Fruit fly (Drosophila melanogaster) whole organism, embryonic: Measurements from ENCODE around the gene Gr28a.

Experiments used
- BEAF-32 ChIP-seq: fragments of 200-800 bp; sonication (Bioruptor generic); optimal IDR thresholded peaks from 3 replicates; lab custom pipeline; 2017; ENCODE audit warnings: missing biosample characterization, missing genetic modification characterization, mild to moderate bottlenecking, moderate library complexity, missing genetic modification reagents
- CG10565 ChIP-seq: fragments of 200-800 bp; sonication (Bioruptor generic); optimal IDR thresholded peaks from 3 replicates; lab custom pipeline; 2016; ENCODE audit warnings: missing biosample characterization, mild to moderate bottlenecking, missing genetic modification characterization
- CG12659 ChIP-seq: fragments of 200-800 bp; sonication (Bioruptor generic); optimal IDR thresholded peaks from 3 replicates; lab custom pipeline; 2017; ENCODE audit warnings: mild to moderate bottlenecking, missing biosample characterization, missing genetic modification reagents, missing genetic modification characterization
- CG18476 ChIP-seq: fragments of 200-800 bp; sonication (Bioruptor generic); optimal IDR thresholded peaks from 2 replicates; lab custom pipeline; 2016; ENCODE audit warnings: missing biosample characterization, mild to moderate bottlenecking, missing genetic modification characterization
- CG7271 ChIP-seq: fragments of 200-800 bp; sonication (Bioruptor generic); optimal IDR thresholded peaks from 2 replicates; lab custom pipeline; 2018; ENCODE audit warnings: missing biosample characterization, mild to moderate bottlenecking, missing genetic modification characterization, moderate library complexity
- CG7372 ChIP-seq: fragments of 200-800 bp; sonication (Bioruptor generic); IDR thresholded peaks from 2 replicates; pipeline ENCODE4 v1.3.6; 2022; ENCODE audit warnings: missing biosample characterization, missing genetic modification characterization
- D19B ChIP-seq: fragments of 200-800 bp; sonication (Bioruptor generic); optimal IDR thresholded peaks from 2 replicates; lab custom pipeline; 2017; ENCODE audit warnings: missing biosample characterization, mild to moderate bottlenecking, missing genetic modification characterization
- Gug ChIP-seq: fragments of 200-800 bp; sonication (Bioruptor generic); IDR thresholded peaks from 4 replicates; pipeline ENCODE4 v1.3.6; 2022; ENCODE audit warnings: missing biosample characterization, missing genetic modification characterization
- Ravus ChIP-seq: fragments of 200-800 bp; sonication (Bioruptor generic); IDR thresholded peaks from 2 replicates; pipeline ENCODE4 v1.3.6; 2022; ENCODE audit warnings: missing biosample characterization, missing genetic modification characterization
- hkb ChIP-seq, 2 experiments: fragments of 200-800 bp in 1 of 2; fragments of >200 bp in 1 of 2; sonication (Bioruptor generic) in 1 of 2; IDR thresholded peaks in 1 of 2; optimal IDR thresholded peaks in 1 of 2; 2 replicates each; pipeline versions ENCODE4 v1.3.6 to Lab custom; 2017 to 2022; ENCODE audit warnings: missing biosample characterization in 1 of 2, missing genetic modification characterization in 1 of 2
- so ChIP-seq: fragments of 200-800 bp; sonication (Bioruptor generic); IDR thresholded peaks from 3 replicates; pipeline ENCODE4 v1.3.6; 2022; ENCODE audit warnings: missing biosample characterization, missing genetic modification characterization

DNA sequence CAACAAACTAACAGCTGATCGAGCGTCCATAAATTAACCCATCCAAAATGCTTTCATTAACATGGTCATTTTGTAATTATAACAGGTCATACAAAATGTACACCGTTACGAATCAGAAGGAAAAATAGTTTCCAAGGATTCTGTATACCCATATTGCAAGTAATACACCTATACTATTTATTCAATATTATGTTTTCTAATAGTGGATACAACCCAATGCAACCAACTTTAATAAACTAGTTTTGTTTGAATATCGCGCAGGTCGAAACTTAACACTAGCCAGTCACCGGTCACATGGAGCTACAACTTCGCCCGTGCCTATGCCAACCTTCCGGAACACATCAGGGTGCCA lies 26.2 kb downstream of the Gr28a start:
- no peak for TF ChIP-seq hkb (optimal IDR thresholded peaks at IDR 0.05; lab: Kevin White, UChicago)
- no peak for TF ChIP-seq hkb (GFP tag; IDR thresholded peaks at IDR 0.05; lab: Robert Waterston, UW)
- no peak for TF ChIP-seq so (GFP tag; lab: Robert Waterston, UW)
- no peak for TF ChIP-seq BEAF-32
- TF ChIP-seq D19B (GFP tag; lab: Kevin White, UChicago): no peak
- TF ChIP-seq Ravus (GFP tag; lab: Robert Waterston, UW): no peak
- TF ChIP-seq CG18476 (GFP tag; lab: Kevin White, UChicago): no peak
- TF ChIP-seq Gug: no peak
- no peak for TF ChIP-seq CG7372 (GFP tag; lab: Robert Waterston, UW)
- TF ChIP-seq CG7271 (tag; lab: Kevin White, UChicago): no peak
- TF ChIP-seq CG12659: no peak
- TF ChIP-seq CG10565 (GFP tag; lab: Kevin White, UChicago): no peak
